Fruit fly (Drosophila melanogaster): Measurements from ENCODE around the gene cbt.

DNA sequence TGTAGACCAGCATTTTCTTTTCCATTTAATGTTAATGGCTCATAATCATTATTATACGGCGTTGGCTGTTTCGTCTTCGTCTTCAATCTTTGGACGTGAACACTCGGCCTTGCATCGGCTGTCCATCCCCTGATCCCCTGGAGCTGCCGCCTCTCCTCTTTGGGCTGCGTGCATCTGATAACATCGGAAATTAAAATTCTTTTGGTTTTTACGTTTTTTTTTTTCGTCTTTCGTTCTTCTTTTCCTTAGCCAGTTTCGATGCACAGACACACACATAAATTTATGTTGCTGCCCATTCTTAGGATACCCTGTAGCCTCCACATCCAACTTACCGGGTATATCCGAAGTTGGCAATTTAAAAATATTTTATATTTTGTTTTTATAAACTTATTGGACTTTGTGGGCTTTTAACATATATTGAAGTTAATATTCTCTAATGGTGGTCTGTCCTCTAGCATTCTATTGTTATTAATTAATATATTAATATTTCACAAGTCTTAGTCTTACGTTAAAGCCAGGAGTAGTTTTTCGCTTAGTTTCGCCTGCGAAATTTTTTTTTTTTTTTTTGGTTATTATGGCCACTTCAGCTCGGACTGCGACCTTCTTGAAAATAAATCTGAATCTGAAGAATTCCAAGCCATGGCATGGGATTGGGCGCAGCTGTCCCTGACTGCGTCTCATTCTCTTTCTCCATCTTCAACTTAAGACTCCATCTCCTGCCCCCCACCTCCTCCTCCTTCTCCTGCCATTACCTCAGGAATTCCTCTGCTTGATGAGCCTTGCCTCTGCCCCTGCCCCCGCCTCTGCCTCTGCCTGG is 38.6 kb downstream of the cbt start:
- TF ChIP-seq CTCF (optimal IDR thresholded peaks at IDR 0.05) (no peak), CG8478 (optimal IDR thresholded peaks at IDR 0.05) (no peak)

Measured in S2 (cell line).